Fruit fly (Drosophila melanogaster): ENCODE results near the gene ct.

DNA sequence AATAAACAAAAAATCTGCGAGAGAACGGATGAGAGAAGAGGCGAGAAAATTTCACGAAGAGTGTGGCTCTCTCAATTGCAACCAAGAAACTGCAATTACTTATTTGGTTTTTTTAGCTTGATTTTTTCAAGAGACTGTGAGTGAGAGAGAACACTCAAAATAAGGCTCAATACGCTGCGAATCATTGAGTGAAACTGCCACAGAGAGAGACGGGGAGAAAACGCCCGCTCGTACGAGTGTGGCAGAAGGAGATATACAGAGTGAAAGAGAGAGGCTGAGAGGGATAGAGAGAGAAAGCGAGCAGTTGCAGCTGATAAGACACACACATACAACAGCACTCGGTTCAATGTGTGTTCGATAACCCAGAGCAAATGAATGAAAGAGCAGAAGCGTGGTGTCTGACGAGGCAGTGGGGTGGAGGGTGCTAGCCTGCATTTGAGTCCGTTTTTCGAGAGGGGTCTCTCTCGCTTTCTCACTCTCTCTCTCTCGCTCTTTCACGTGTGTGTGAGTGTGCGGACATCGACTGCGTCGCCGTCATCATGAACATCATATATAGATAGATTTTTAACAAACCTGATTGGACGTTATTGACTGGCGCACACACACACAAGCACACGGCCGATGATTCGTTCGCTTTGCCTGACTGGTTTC is 18.7 kb downstream of the ct start:
- TF ChIP-seq CG8478 (optimal IDR thresholded peaks at IDR 0.05) (peak; percentile 88), usp (GFP tag; optimal IDR thresholded peaks at IDR 0.05) (no peak), psq (optimal IDR thresholded peaks at IDR 0.05) (no peak)
